Fruit fly (Drosophila melanogaster): ENCODE data around the gene CG10588.

Gene CG10588

DNA sequence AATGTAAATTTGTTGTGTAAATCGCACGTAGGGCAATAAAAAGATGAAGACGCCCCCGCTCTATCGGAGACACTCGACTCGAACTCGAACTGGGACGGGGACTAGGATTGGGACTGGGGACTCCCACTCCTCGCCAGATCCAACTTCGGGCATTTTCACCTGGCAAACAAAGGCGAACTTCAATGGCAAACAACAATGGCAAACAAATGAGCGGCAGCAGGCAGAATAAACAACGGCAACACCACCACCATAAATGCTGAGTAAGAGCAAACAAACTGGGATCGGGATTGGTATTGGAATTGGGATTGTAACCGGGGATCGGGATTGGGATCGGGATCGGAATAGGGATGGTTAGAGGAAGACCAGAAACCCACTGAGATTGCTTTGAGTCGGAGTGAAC lies 12.6 kb upstream of the CG10588 start (continued):
- TF ChIP-seq CG12769 (tag; optimal IDR thresholded peaks at IDR 0.05) (peak; percentile 29), CG4730 (GFP tag; IDR thresholded peaks at IDR 0.05) (no peak), ci (GFP tag; IDR thresholded peaks at IDR 0.05) (peak; percentile 61; the same call in 2 of the 3 replicates), CG30020 (tag; optimal IDR thresholded peaks at IDR 0.05) (no peak), MESR4 (GFP tag; optimal IDR thresholded peaks at IDR 0.05) (no peak), CG7745 (tag; optimal IDR thresholded peaks at IDR 0.05) (peak; percentile 55), CG14050 (GFP tag; IDR thresholded peaks at IDR 0.05) (no peak), lbe (GFP tag; optimal IDR thresholded peaks at IDR 0.05) (no peak), Hmx (GFP tag; optimal IDR thresholded peaks at IDR 0.05) (no peak), CG42726 (GFP tag; IDR thresholded peaks at IDR 0.05; ENCODE audit: partially characterized antibody) (no peak), Dip2 (GFP tag; IDR thresholded peaks at IDR 0.05) (no peak), Camta (GFP tag; optimal IDR thresholded peaks at IDR 0.05) (peak; percentile 26), Stat92E (GFP tag; optimal IDR thresholded peaks at IDR 0.05) (no peak), Fer2 (tag; optimal IDR thresholded peaks at IDR 0.05) (no peak), CG18619 (GFP tag; optimal IDR thresholded peaks at IDR 0.05) (peak; percentile 4), CG9437 (GFP tag; optimal IDR thresholded peaks at IDR 0.05) (no peak), CG2116 (GFP tag; optimal IDR thresholded peaks at IDR 0.05) (peak; percentile 22), sima (GFP tag; optimal IDR thresholded peaks at IDR 0.05) (no peak), Ptx1 (GFP tag; IDR thresholded peaks at IDR 0.05) (no peak), trh (GFP tag; optimal IDR thresholded peaks at IDR 0.05) (no peak), sim (GFP tag; IDR thresholded peaks at IDR 0.05) (no peak), lov (optimal IDR thresholded peaks at IDR 0.05) (no peak), lov (GFP tag; IDR thresholded peaks at IDR 0.05) (peak; percentile 71; the same call in 2 of the 3 replicates), nerfin-1 (tag; optimal IDR thresholded peaks at IDR 0.05) (no peak), eve (GFP tag; optimal IDR thresholded peaks at IDR 0.05) (no peak), CG4707 (GFP tag; optimal IDR thresholded peaks at IDR 0.05) (peak; percentile 27), CG11093 (GFP tag; IDR thresholded peaks at IDR 0.05) (no peak), phol (tag; optimal IDR thresholded peaks at IDR 0.05) (no peak), Dfd (GFP tag; optimal IDR thresholded peaks at IDR 0.05) (no peak), bcd (GFP tag; optimal IDR thresholded peaks at IDR 0.05) (peak; percentile 24), pan (optimal IDR thresholded peaks at IDR 0.05) (no peak), pan (GFP tag; optimal IDR thresholded peaks at IDR 0.05 in 1 of 2, IDR thresholded peaks at IDR 0.05 in 1 of 2) (no peak), Lim3 (GFP tag; IDR thresholded peaks at IDR 0.05) (no peak), pum (GFP tag; optimal IDR thresholded peaks at IDR 0.05) (no peak), Sry-β (GFP tag; optimal IDR thresholded peaks at IDR 0.05) (peak; percentile 33), CG7839 (tag; optimal IDR thresholded peaks at IDR 0.05) (no peak), twi (tag; optimal IDR thresholded peaks at IDR 0.05) (no peak), schlank (tag; optimal IDR thresholded peaks at IDR 0.05) (no peak), Mes4 (GFP tag; optimal IDR thresholded peaks at IDR 0.05) (peak; percentile 38), bab2 (GFP tag; optimal IDR thresholded peaks at IDR 0.05) (peak; percentile 53), sens-2 (GFP tag; IDR thresholded peaks at IDR 0.05) (0 out of 2 replicates have a peak, but pooled peaks have one; percentile 32), CG14860 (GFP tag; IDR thresholded peaks at IDR 0.05; ENCODE audit: partially characterized antibody) (no peak), toy (GFP tag; IDR thresholded peaks at IDR 0.05) (no peak), Hey (tag; optimal IDR thresholded peaks at IDR 0.05) (peak; percentile 25), nerfin-2 (GFP tag; IDR thresholded peaks at IDR 0.05; ENCODE audit: partially characterized antibody) (no peak), Sox102F (GFP tag; optimal IDR thresholded peaks at IDR 0.05) (no peak), nmo (GFP tag; optimal IDR thresholded peaks at IDR 0.05) (no peak), CG12071 (GFP tag; optimal IDR thresholded peaks at IDR 0.05) (peak; percentile 26), tin (GFP tag; optimal IDR thresholded peaks at IDR 0.05) (no peak), Jarid2 (GFP tag; optimal IDR thresholded peaks at IDR 0.05) (no peak), Aef1 (GFP tag; IDR thresholded peaks at IDR 0.05) (no peak), CG34422 (GFP tag; IDR thresholded peaks at IDR 0.05) (no peak)

Measured in whole organism, embryonic.